Worm (Caenorhabditis elegans) whole organism, L3 larva: Measurements from ENCODE around the gene Y51A2B.2.

Source experiments
- elt-2 ChIP-seq: sonication (generic microtip); optimal IDR thresholded peaks from 2 replicates; lab custom pipeline; 2016; ENCODE audit warnings: missing genetic modification reagents, mild to moderate bottlenecking, missing genetic modification characterization, missing compliant biosample characterization
- fos-1 ChIP-seq: fragments of 150-350 bp; optimal IDR thresholded peaks from 2 replicates; lab custom pipeline; 2014; ENCODE audit warnings: missing biosample characterization, missing genetic modification characterization

- TF ChIP-seq elt-2 (tag; lab: Kevin White, UChicago) (no peak), fos-1 (no peak)
Observed at ce11 chrV:18359888-18360287, 14.4 kb upstream of the Y51A2B.2 start, which contains the start of gene C08E8.5.
